Worm (Caenorhabditis elegans) whole organism, early embryonic: ENCODE data around the gene T03F7.7.

ENCODE experiments used
- B0310.2 ChIP-seq: sonication (generic microtip); optimal IDR thresholded peaks from 2 replicates; lab custom pipeline; 2016; ENCODE audit warnings: mild to moderate bottlenecking, missing genetic modification characterization, missing compliant biosample characterization
- F13C5.2 ChIP-seq: sonication (generic microtip); optimal IDR thresholded peaks from 2 replicates; lab custom pipeline; 2017; ENCODE audit warnings: mild to moderate bottlenecking, missing genetic modification characterization, inconsistent platforms, missing compliant biosample characterization
- aly-1 ChIP-seq: sonication (generic microtip); optimal IDR thresholded peaks from 2 replicates; lab custom pipeline; 2016; ENCODE audit warnings: missing genetic modification characterization, missing compliant biosample characterization
- ama-1 ChIP-seq: fragments of 150-350 bp; optimal IDR thresholded peaks from 2 replicates; lab custom pipeline; 2014
- ceh-13 ChIP-seq: fragments of 200-800 bp; sonication (Bioruptor generic); optimal IDR thresholded peaks from 2 replicates; lab custom pipeline; 2018; ENCODE audit warnings: mild to moderate bottlenecking, missing genetic modification characterization, missing compliant biosample characterization
- ceh-36 ChIP-seq: sonication (generic microtip); optimal IDR thresholded peaks from 2 replicates; lab custom pipeline; 2016; ENCODE audit warnings: missing genetic modification characterization, inconsistent platforms, missing compliant biosample characterization
- ets-7 ChIP-seq: sonication (generic microtip); optimal IDR thresholded peaks from 2 replicates; lab custom pipeline; 2016; ENCODE audit warnings: missing genotype, missing genetic modification characterization, missing compliant biosample characterization
- flt-1 ChIP-seq: fragments of 200-800 bp; sonication (Bioruptor generic); IDR thresholded peaks from 2 replicates; pipeline ENCODE4 v1.3.6; 2022; ENCODE audit warnings: missing genetic modification characterization, missing compliant biosample characterization
- hmbx-1 ChIP-seq: sonication (generic microtip); optimal IDR thresholded peaks from 2 replicates; lab custom pipeline; 2016; ENCODE audit warnings: mild to moderate bottlenecking, missing genetic modification characterization, missing compliant biosample characterization
- hmg-4 ChIP-seq: fragments of 200-800 bp; sonication (Bioruptor generic); optimal IDR thresholded peaks from 2 replicates; lab custom pipeline; 2018; ENCODE audit warnings: mild to moderate bottlenecking, missing genetic modification characterization, missing compliant biosample characterization
- hnd-1 ChIP-seq: sonication (generic microtip); optimal IDR thresholded peaks from 2 replicates; lab custom pipeline; 2016; ENCODE audit warnings: missing genetic modification characterization, missing compliant biosample characterization
- pes-1 ChIP-seq: fragments of 200-800 bp; sonication (Bioruptor generic); IDR thresholded peaks from 2 replicates; pipeline ENCODE4 v1.3.6; 2022; ENCODE audit warnings: missing genetic modification reagents, missing genetic modification characterization, missing compliant biosample characterization
- scrt-1 ChIP-seq: fragments of 200-800 bp; sonication (Bioruptor generic); IDR thresholded peaks from 2 replicates; pipeline ENCODE4 v1.3.6; 2022; ENCODE audit warnings: missing genetic modification characterization, missing compliant biosample characterization
- sea-1 ChIP-seq: fragments of 200-800 bp; sonication (Bioruptor generic); conservative IDR thresholded peaks from 2 replicates; pipeline ENCODE4 v1.3.6; 2022; ENCODE audit warnings: missing genetic modification characterization, missing compliant biosample characterization
- tbx-11 ChIP-seq: fragments of 200-800 bp; sonication (Bioruptor generic); IDR thresholded peaks from 2 replicates; pipeline ENCODE4 v1.3.6; 2022; ENCODE audit warnings: missing genetic modification characterization, missing compliant biosample characterization
- tbx-37 ChIP-seq: fragments of 200-800 bp; sonication (Bioruptor generic); conservative IDR thresholded peaks from 2 replicates; pipeline ENCODE4 v1.3.6; 2022; ENCODE audit warnings: missing genetic modification reagents, missing genetic modification characterization, missing compliant biosample characterization
- tra-4 ChIP-seq: sonication (generic microtip); optimal IDR thresholded peaks from 2 replicates; lab custom pipeline; 2017; ENCODE audit warnings: missing genetic modification characterization, missing compliant biosample characterization

T03F7.7 gene

DNA sequence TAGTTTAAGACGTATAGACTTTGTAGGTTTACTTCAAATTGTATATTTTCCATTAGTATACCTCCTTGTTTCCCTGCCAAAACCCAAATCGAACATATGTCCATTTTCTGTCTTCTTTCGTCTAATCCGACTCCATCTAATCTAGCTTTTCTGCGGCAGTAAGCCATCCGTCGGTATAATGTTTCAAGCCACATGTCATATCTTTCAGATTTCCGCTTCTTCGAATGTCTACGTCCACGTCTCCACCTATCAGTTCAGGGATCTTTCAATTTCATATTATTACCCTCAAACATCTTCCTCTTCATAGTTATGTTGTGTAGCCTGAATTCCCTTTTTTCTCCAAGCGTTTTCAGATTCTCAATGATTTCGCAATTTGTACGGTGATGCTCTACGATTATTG lies 32.9 kb downstream of the T03F7.7 start:
- TF ChIP-seq ama-1 (lab: Kevin White, UChicago) (peak; percentile 8), B0310.2 (tag; lab: Kevin White, UChicago) (no peak), hnd-1 (no peak), tra-4 (tag; lab: Kevin White, UChicago) (no peak)

DNA sequence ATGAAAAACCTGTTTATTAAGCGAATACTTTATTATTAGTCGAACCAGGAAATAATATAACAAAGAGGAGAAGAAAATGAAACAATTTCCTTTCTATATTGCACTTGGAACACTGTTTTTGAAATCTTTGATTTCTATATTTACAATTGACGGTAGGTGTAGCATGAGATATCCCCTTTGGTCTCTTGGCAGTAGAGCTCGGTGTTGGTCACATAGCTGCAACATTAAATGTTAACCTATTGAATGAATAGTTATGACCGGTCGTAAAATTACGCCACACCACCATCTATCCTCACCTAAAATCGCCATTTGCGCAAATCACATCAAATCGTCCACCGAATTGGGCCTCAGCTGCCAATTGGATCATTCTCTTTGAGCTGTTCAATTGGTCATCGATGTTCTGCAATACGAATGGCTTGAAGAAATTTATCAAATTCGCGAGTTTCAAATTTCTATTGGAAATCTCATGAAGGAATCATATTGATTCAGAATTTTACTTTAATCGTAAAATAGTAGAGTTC lies 33.7 kb downstream of the T03F7.7 start:
- no peak for TF ChIP-seq ceh-36 (tag; lab: Kevin White, UChicago)
- no peak for TF ChIP-seq sea-1 (GFP tag; lab: Robert Waterston, UW)
- TF ChIP-seq ceh-13 (GFP tag; lab: Kevin White, UChicago): no peak
- TF ChIP-seq hmg-4 (GFP tag; lab: Kevin White, UChicago): no peak
- TF ChIP-seq ets-7 (tag; lab: Kevin White, UChicago): no peak
- TF ChIP-seq hmbx-1 (tag; lab: Kevin White, UChicago): no peak
- no peak for TF ChIP-seq scrt-1
- no peak for TF ChIP-seq aly-1
- TF ChIP-seq tbx-37 (GFP tag; lab: Robert Waterston, UW): no peak
- TF ChIP-seq flt-1 (GFP tag; lab: Robert Waterston, UW): 0 out of 2 replicates have a peak, but pooled peaks have one; percentile 22
- TF ChIP-seq hnd-1: no peak
- TF ChIP-seq tra-4 (tag; lab: Kevin White, UChicago): peak; percentile 14
- TF ChIP-seq F13C5.2 (tag; lab: Kevin White, UChicago): no peak
- TF ChIP-seq ama-1 (lab: Kevin White, UChicago): peak; percentile 60
- TF ChIP-seq pes-1 (GFP tag; lab: Robert Waterston, UW): no peak
- TF ChIP-seq B0310.2 (tag; lab: Kevin White, UChicago): peak; percentile 11
- no peak for TF ChIP-seq tbx-11 (GFP tag; lab: Robert Waterston, UW)

DNA sequence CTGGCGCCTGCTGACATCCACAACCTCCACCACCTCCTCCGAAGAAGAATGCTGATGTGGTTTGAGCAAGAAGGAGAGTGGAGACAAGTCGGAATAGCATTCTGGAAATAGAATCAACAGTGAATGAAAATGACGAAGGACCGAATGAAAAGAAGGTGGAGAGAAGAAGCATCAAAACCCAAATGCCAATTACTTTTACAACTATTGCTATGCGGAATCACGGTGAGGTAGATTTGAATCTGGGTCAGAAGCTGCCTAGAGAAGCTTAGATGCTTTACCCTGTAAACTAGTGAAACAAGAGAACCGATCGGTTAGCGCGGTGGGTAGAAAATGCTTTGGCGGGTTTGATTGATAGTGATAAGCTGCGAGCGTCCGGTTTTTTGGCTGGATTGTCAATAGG lies 35.7 kb downstream of the T03F7.7 start, which contains the start of gene grl-7:
Gene grl-7, minus strand, starts transcription at position 101 of the 400 bp plus-strand sequence.
- TF ChIP-seq aly-1 (no peak), flt-1 (GFP tag; lab: Robert Waterston, UW) (no peak), B0310.2 (tag; lab: Kevin White, UChicago) (no peak), ets-7 (tag; lab: Kevin White, UChicago) (no peak), tbx-37 (GFP tag; lab: Robert Waterston, UW) (no peak), sea-1 (GFP tag; lab: Robert Waterston, UW) (no peak), hmg-4 (GFP tag; lab: Kevin White, UChicago) (no peak)

DNA sequence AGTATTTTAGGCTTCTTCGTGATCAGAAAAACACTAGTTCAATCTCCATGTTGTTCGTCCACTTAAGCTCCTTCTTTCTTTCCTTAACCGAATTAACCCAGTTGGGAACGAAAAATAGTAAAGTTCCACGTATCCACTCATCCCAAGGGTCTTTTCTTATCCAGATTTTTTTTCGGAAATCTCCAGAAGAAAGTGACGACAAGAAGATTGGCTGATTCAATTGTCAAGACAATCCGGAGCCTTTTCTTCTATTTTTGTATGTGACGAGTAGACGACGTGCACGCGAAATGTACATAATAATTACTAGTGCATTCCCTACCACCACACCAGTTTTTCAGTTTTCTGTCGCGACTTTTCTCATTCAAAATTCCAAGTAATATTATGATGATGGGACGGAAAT lies 40.0 kb downstream of the T03F7.7 start:
- no peak for TF ChIP-seq ama-1 (lab: Kevin White, UChicago)
- no peak for TF ChIP-seq hmg-4 (GFP tag; lab: Kevin White, UChicago)
- no peak for TF ChIP-seq tra-4 (tag; lab: Kevin White, UChicago)
- no peak for TF ChIP-seq flt-1 (GFP tag; lab: Robert Waterston, UW)
- no peak for TF ChIP-seq pes-1 (GFP tag; lab: Robert Waterston, UW)
- no peak for TF ChIP-seq ets-7 (tag; lab: Kevin White, UChicago)
- no peak for TF ChIP-seq hnd-1
- no peak for TF ChIP-seq tbx-11 (GFP tag; lab: Robert Waterston, UW)
- no peak for TF ChIP-seq aly-1
- no peak for TF ChIP-seq sea-1 (GFP tag; lab: Robert Waterston, UW)
- TF ChIP-seq ceh-36 (tag; lab: Kevin White, UChicago): no peak
- TF ChIP-seq F13C5.2 (tag; lab: Kevin White, UChicago): no peak
- no peak for TF ChIP-seq tbx-37 (GFP tag; lab: Robert Waterston, UW)
- TF ChIP-seq scrt-1: no peak
- no peak for TF ChIP-seq ceh-13 (GFP tag; lab: Kevin White, UChicago)
- TF ChIP-seq hmbx-1 (tag; lab: Kevin White, UChicago): no peak
- TF ChIP-seq B0310.2 (tag; lab: Kevin White, UChicago): no peak

DNA sequence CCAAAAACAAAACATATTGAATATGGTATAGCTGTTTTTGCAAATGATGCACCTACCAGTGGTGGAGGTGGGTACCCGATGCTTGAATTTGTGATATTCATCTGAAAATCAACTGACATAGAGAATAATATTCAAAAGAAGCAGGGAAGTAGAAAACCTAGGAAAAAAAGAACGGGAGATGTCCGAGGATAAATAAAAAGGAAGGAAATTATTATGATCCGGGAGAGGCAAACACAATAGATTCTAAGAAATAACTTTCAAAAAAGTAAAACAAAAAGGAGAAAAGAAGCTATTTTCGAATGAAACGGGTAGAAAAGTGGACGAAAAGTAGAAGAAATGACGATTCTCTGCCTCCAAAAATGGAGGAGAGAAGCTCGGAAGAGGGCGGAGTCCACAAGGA lies 41.7 kb downstream of the T03F7.7 start, which contains the start of gene npr-25:
Gene npr-25, minus strand, starts transcription at position 101 of the 400 bp plus-strand sequence.
- TF ChIP-seq hnd-1: no peak
- TF ChIP-seq F13C5.2 (tag; lab: Kevin White, UChicago): no peak
- TF ChIP-seq pes-1 (GFP tag; lab: Robert Waterston, UW): no peak
- no peak for TF ChIP-seq tbx-11 (GFP tag; lab: Robert Waterston, UW)
- no peak for TF ChIP-seq hmg-4 (GFP tag; lab: Kevin White, UChicago)
- no peak for TF ChIP-seq hmbx-1 (tag; lab: Kevin White, UChicago)
- TF ChIP-seq sea-1 (GFP tag; lab: Robert Waterston, UW): no peak
- no peak for TF ChIP-seq ceh-36 (tag; lab: Kevin White, UChicago)
- no peak for TF ChIP-seq ets-7 (tag; lab: Kevin White, UChicago)
- TF ChIP-seq ceh-13 (GFP tag; lab: Kevin White, UChicago): no peak
- no peak for TF ChIP-seq aly-1
- no peak for TF ChIP-seq tra-4 (tag; lab: Kevin White, UChicago)
- no peak for TF ChIP-seq scrt-1
- no peak for TF ChIP-seq flt-1 (GFP tag; lab: Robert Waterston, UW)

DNA sequence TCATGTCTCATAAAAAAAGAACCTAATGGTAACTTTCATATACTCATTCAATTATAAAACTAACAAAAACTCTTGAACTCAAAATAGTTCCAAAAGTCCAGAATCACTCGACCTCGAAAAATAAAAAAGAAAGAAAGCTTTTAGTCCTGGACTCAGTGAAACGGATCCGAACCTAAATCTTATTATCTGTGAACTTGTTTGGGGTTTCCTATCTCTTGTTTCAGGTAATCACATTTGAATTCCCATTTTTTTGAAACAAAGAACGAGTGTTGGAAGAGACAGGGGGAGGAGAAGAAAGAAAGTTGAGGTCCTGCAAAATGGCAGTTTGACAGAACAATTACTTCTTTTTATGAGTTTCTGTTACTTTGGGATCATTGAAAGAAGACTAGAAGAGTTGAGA lies 43.0 kb downstream of the T03F7.7 start:
- no peak for TF ChIP-seq aly-1
- no peak for TF ChIP-seq ceh-36 (tag; lab: Kevin White, UChicago)
- TF ChIP-seq pes-1 (GFP tag; lab: Robert Waterston, UW): no peak
- no peak for TF ChIP-seq B0310.2 (tag; lab: Kevin White, UChicago)
- TF ChIP-seq hmg-4 (GFP tag; lab: Kevin White, UChicago): no peak
- no peak for TF ChIP-seq hnd-1
- no peak for TF ChIP-seq F13C5.2 (tag; lab: Kevin White, UChicago)
- no peak for TF ChIP-seq ceh-13 (GFP tag; lab: Kevin White, UChicago)
- no peak for TF ChIP-seq ets-7 (tag; lab: Kevin White, UChicago)
